Worm (Caenorhabditis elegans): ENCODE results near the gene cux-7.

cux-7 gene

ce11 chrIII:7521163-7521562 lies 518 bp upstream of the cux-7 start, which contains the start of gene lig-4:
Gene lig-4, plus strand, starts transcription at chrIII:7521463.
- no peak for TF ChIP-seq ztf-6 (GFP tag; IDR thresholded peaks at IDR 0.05)
- no peak for TF ChIP-seq nfyb-1 (GFP tag; IDR thresholded peaks at IDR 0.05)
- no peak for TF ChIP-seq madf-8 (GFP tag; conservative IDR thresholded peaks at IDR 0.05)
- no peak for TF ChIP-seq lin-35 (GFP tag; optimal IDR thresholded peaks at IDR 0.05)
- no peak for TF ChIP-seq xnd-1 (tag; optimal IDR thresholded peaks at IDR 0.05)

ce11 chrIII:7518424-7518823 lies 2.2 kb downstream of the cux-7 start, which contains the start of gene clk-2:
Gene clk-2, minus strand, starts transcription at chrIII:7518524.
- TF ChIP-seq let-526 (GFP tag; IDR thresholded peaks at IDR 0.05) (no peak), gei-17 (GFP tag; optimal IDR thresholded peaks at IDR 0.05) (no peak), F39B2.1 (GFP tag; IDR thresholded peaks at IDR 0.05) (no peak), fkh-3 (tag; optimal IDR thresholded peaks at IDR 0.05) (no peak), ets-4 (GFP tag; optimal IDR thresholded peaks at IDR 0.05) (no peak), ztf-25 (GFP tag; IDR thresholded peaks at IDR 0.05) (no peak), rec-8 (tag; optimal IDR thresholded peaks at IDR 0.05) (no peak), Y53G8AR.9 (GFP tag; conservative IDR thresholded peaks at IDR 0.05) (no peak), B0336.3 (GFP tag; IDR thresholded peaks at IDR 0.05) (no peak), let-607 (tag; optimal IDR thresholded peaks at IDR 0.05) (no peak), C06A6.2 (GFP tag; conservative IDR thresholded peaks at IDR 0.05) (no peak), D2030.7 (GFP tag; IDR thresholded peaks at IDR 0.05) (no peak), egrh-3 (GFP tag; IDR thresholded peaks at IDR 0.05) (no peak)

DNA sequence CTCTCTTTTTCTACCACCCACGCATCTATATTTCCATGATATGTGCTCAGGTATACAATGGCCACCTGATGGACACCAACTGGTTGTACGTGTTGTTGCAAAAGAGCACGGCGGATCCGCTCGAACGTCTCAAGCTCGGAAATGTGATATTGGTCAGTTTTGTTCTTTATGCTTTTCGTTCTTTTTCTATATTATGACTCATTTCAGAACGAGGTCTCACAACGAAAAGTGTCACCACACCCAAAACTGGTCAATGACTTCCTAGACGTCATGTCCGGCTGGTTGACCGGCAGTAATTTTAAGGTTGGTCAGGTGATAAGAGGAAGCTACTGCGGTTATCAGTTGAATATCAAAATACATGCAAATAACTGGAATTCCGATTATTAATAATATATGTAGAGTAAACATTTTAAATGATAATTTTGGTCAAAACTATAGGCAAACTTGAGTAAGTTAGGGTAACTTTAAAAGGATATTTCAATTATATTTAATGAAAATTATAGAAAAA lies 12.5 kb downstream of the cux-7 start, which contains the start of gene cls-1:
TSS of gene cls-1 (plus strand) at position 51 of the 508 bp plus-strand sequence.
- TF ChIP-seq egl-18 (GFP tag; IDR thresholded peaks at IDR 0.05) (no peak), Y53F4B.3 (GFP tag; IDR thresholded peaks at IDR 0.05) (no peak), F52B5.7 (tag; optimal IDR thresholded peaks at IDR 0.05) (no peak), lsl-1 (GFP tag; optimal IDR thresholded peaks at IDR 0.05) (no peak), rpc-1 (optimal IDR thresholded peaks at IDR 0.05) (no peak), rpc-1 (tag; optimal IDR thresholded peaks at IDR 0.05) (no peak), ets-4 (GFP tag; optimal IDR thresholded peaks at IDR 0.05) (no peak), nhr-80 (tag; optimal IDR thresholded peaks at IDR 0.05) (peak; percentile 30), ceh-79 (tag; optimal IDR thresholded peaks at IDR 0.05) (no peak)

ce11 chrIII:7506983-7507382 lies 13.7 kb downstream of the cux-7 start:
- 0 out of 2 replicates have a peak, but pooled peaks have one; percentile 31 for TF ChIP-seq zfh-2 (GFP tag; conservative IDR thresholded peaks at IDR 0.05)
- no peak for TF ChIP-seq Y79H2A.3 (GFP tag; conservative IDR thresholded peaks at IDR 0.05)

DNA sequence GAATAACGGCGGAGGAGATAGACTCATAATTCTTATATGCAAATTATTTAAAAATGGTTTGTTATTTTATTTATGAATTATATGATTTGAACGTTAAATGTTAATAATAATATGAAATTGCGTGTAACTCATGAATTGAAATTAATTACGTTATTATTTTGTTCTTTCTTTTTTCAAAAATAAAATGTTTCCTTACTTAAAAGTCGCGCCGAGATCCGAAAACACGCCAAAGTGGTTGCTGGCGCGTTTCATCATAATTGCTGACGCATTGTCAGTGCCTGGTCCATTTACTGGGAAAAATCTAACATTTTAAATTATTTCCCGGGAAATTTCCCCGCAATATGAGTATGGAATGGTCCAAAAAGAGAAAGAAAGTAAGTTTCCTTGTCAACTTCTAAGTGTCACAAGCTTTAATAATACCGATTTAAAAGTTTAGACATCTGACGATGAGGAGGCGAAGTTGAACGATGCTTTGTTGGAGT lies 21.2 kb downstream of the cux-7 start, which contains the start of the genes C07H6.9 and sap-140:
TSS of gene C07H6.9 (minus strand) at position 51 of the 482 bp plus-strand sequence.
TSS of gene sap-140 (plus strand) at position 318 of the 482 bp plus-strand sequence.
- TF ChIP-seq madf-6 (GFP tag; IDR thresholded peaks at IDR 0.05) (peak; percentile 62), attf-5 (GFP tag; optimal IDR thresholded peaks at IDR 0.05) (peak; percentile 67), madf-3 (GFP tag; IDR thresholded peaks at IDR 0.05) (peak; percentile 72; the same call in 1 of the 2 replicates), rec-8 (tag; optimal IDR thresholded peaks at IDR 0.05) (no peak), ekl-4 (GFP tag; IDR thresholded peaks at IDR 0.05) (peak; percentile 62; the same call in 1 of the 2 replicates), lin-35 (GFP tag; optimal IDR thresholded peaks at IDR 0.05) (peak in 2 of 3 experiments; percentile 84 to 92), pbrm-1 (GFP tag; IDR thresholded peaks at IDR 0.05) (peak; percentile 64; the same call in 1 of the 2 replicates), tbp1 (GFP tag; optimal IDR thresholded peaks at IDR 0.05) (peak; percentile 53), dox-1 (GFP tag; IDR thresholded peaks at IDR 0.05) (peak; percentile 83), let-526 (GFP tag; IDR thresholded peaks at IDR 0.05) (no peak), efl-1 (GFP tag; optimal IDR thresholded peaks at IDR 0.05) (peak; percentile 84), cebp-1 (GFP tag; IDR thresholded peaks at IDR 0.05) (no peak), cebp-1 (tag; optimal IDR thresholded peaks at IDR 0.05) (peak; percentile 75), unc-62 (GFP tag; optimal IDR thresholded peaks at IDR 0.05) (no peak), ceh-79 (tag; optimal IDR thresholded peaks at IDR 0.05) (no peak), lin-40 (tag; optimal IDR thresholded peaks at IDR 0.05) (peak; percentile 77), hmg-1.2 (GFP tag; IDR thresholded peaks at IDR 0.05) (peak; percentile 48), D2030.7 (GFP tag; IDR thresholded peaks at IDR 0.05) (peak; percentile 67), snpc-1.1 (tag; optimal IDR thresholded peaks at IDR 0.05; ENCODE audit: insufficient read depth) (peak; percentile 18)
